Worm (Caenorhabditis elegans): ENCODE measurements around the gene H35N09.1.

- TF ChIP-seq B0310.2 (tag; optimal IDR thresholded peaks at IDR 0.05) (no peak), ama-1 (optimal IDR thresholded peaks at IDR 0.05) (no peak), flt-1 (GFP tag; IDR thresholded peaks at IDR 0.05) (no peak), hnd-1 (tag; optimal IDR thresholded peaks at IDR 0.05) (no peak), ceh-13 (GFP tag; optimal IDR thresholded peaks at IDR 0.05) (no peak), ceh-36 (tag; optimal IDR thresholded peaks at IDR 0.05) (no peak), scrt-1 (GFP tag; IDR thresholded peaks at IDR 0.05) (no peak), F13C5.2 (tag; optimal IDR thresholded peaks at IDR 0.05) (no peak), tbx-37 (GFP tag; conservative IDR thresholded peaks at IDR 0.05) (no peak), ets-7 (tag; optimal IDR thresholded peaks at IDR 0.05) (no peak), tbx-11 (GFP tag; IDR thresholded peaks at IDR 0.05) (no peak)
Observed at ce11 chrX:8601235-8601634, 3.9 kb upstream of the H35N09.1 start, which contains the start of gene F18E9.1.

All from whole organism, early embryonic.